Worm (Caenorhabditis elegans): ENCODE measurements around the gene F01G10.6.

F01G10.6 gene

DNA sequence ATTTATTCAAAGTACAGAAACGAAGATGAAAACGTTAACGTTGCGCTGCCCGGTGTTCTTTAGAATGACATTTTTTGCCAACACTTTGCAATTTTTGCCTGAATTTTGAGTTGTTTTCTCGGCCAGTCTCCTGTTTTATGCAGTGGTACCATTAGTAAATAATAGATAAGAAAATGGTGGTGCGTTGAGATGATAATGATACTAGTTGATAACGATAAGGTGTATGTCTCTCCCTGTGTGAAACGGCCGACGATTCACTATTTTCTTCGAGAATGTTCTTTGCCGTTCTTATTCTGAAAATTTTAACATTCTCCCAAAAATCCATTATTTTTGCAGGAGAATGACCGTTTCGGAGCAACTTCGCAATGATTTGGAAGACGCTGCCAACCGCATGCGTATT, 15.8 kb upstream of the F01G10.6 start, which contains the start of gene tkt-1 (continued):
- TF ChIP-seq spr-1 (tag; optimal IDR thresholded peaks at IDR 0.05) (no peak), daf-12 (tag; optimal IDR thresholded peaks at IDR 0.05) (no peak), nhr-41 (GFP tag; IDR thresholded peaks at IDR 0.05) (no peak), hlh-30 (tag; optimal IDR thresholded peaks at IDR 0.05; ENCODE audit: insufficient read depth) (peak; percentile 21), zfp-3 (GFP tag; conservative IDR thresholded peaks at IDR 0.05) (no peak), vab-7 (GFP tag; IDR thresholded peaks at IDR 0.05) (no peak), lir-3 (tag; optimal IDR thresholded peaks at IDR 0.05) (no peak), pha-4 (GFP tag; IDR thresholded peaks at IDR 0.05) (no peak), pha-4 (tag; optimal IDR thresholded peaks at IDR 0.05) (no peak), F49E8.2 (tag; optimal IDR thresholded peaks at IDR 0.05; ENCODE audit: borderline replicate concordance) (no peak), saeg-2 (GFP tag; IDR thresholded peaks at IDR 0.05) (no peak), dmd-9 (GFP tag; IDR thresholded peaks at IDR 0.05) (no peak), unc-39 (tag; optimal IDR thresholded peaks at IDR 0.05) (no peak), ces-1 (GFP tag; optimal IDR thresholded peaks at IDR 0.05) (no peak), Y48G9A.11 (GFP tag; IDR thresholded peaks at IDR 0.05) (no peak), rbr-2 (tag; optimal IDR thresholded peaks at IDR 0.05) (no peak), lin-38 (GFP tag; IDR thresholded peaks at IDR 0.05) (peak; percentile 23), hif-1 (tag; optimal IDR thresholded peaks at IDR 0.05) (no peak), mdt-29 (GFP tag; IDR thresholded peaks at IDR 0.05) (no peak), dmd-6 (GFP tag; IDR thresholded peaks at IDR 0.05) (peak; percentile 72), mdl-1 (tag; optimal IDR thresholded peaks at IDR 0.05) (no peak), nhr-11 (tag; optimal IDR thresholded peaks at IDR 0.05) (no peak), zip-11 (GFP tag; IDR thresholded peaks at IDR 0.05) (no peak), D1046.2 (GFP tag; IDR thresholded peaks at IDR 0.05) (no peak), nhr-102 (tag; optimal IDR thresholded peaks at IDR 0.05) (no peak), aha-1 (tag) (no peak), spr-3 (GFP tag; optimal IDR thresholded peaks at IDR 0.05) (no peak), lsy-2 (tag; optimal IDR thresholded peaks at IDR 0.05) (peak in 1 of 2 experiments; percentile 9), madf-9 (GFP tag; conservative IDR thresholded peaks at IDR 0.05) (no peak), ZK546.5 (tag; optimal IDR thresholded peaks at IDR 0.05) (no peak), skn-1 (tag; optimal IDR thresholded peaks at IDR 0.05) (no peak), ama-1 (optimal IDR thresholded peaks at IDR 0.05) (no peak), arid-1 (GFP tag; conservative IDR thresholded peaks at IDR 0.05) (no peak), Y105C5A.15 (GFP tag; IDR thresholded peaks at IDR 0.05) (no peak), ceh-28 (tag; optimal IDR thresholded peaks at IDR 0.05) (no peak), hlh-11 (tag; optimal IDR thresholded peaks at IDR 0.05) (peak; percentile 49), jun-1 (tag; optimal IDR thresholded peaks at IDR 0.05) (no peak), nhr-48 (tag; optimal IDR thresholded peaks at IDR 0.05) (peak; percentile 25), nhr-10 (tag; optimal IDR thresholded peaks at IDR 0.05) (peak; percentile 36), tra-1 (GFP tag; IDR thresholded peaks at IDR 0.05) (0 out of 2 replicates have a peak, but pooled peaks have one; percentile 18), php-3 (GFP tag; IDR thresholded peaks at IDR 0.05) (peak; percentile 19; the same call in 1 of the 2 replicates), zag-1 (tag; optimal IDR thresholded peaks at IDR 0.05) (no peak), nhr-42 (GFP tag; IDR thresholded peaks at IDR 0.05) (no peak), nhr-76 (tag; optimal IDR thresholded peaks at IDR 0.05) (no peak), nhr-237 (tag; optimal IDR thresholded peaks at IDR 0.05) (no peak), pqm-1 (tag; optimal IDR thresholded peaks at IDR 0.05) (peak; percentile 71), lin-39 (tag; optimal IDR thresholded peaks at IDR 0.05) (no peak), cey-2 (tag; optimal IDR thresholded peaks at IDR 0.05; ENCODE audit: borderline replicate concordance, insufficient read depth) (no peak), dve-1 (tag; optimal IDR thresholded peaks at IDR 0.05; ENCODE audit: insufficient read depth) (peak; percentile 52), tag-97 (GFP tag; IDR thresholded peaks at IDR 0.05) (no peak), mep-1 (tag; optimal IDR thresholded peaks at IDR 0.05) (peak; percentile 2), snpc-1.2 (GFP tag; IDR thresholded peaks at IDR 0.05) (no peak)

All from whole organism, L4 larva.